Worm (Caenorhabditis elegans) whole organism, early embryonic: ENCODE measurements around the gene nhr-123.

Experiments
- B0310.2 ChIP-seq: sonication (generic microtip); optimal IDR thresholded peaks from 2 replicates; lab custom pipeline; 2016; ENCODE audit warnings: mild to moderate bottlenecking, missing genetic modification characterization, missing compliant biosample characterization
- F13C5.2 ChIP-seq: sonication (generic microtip); optimal IDR thresholded peaks from 2 replicates; lab custom pipeline; 2017; ENCODE audit warnings: mild to moderate bottlenecking, missing genetic modification characterization, inconsistent platforms, missing compliant biosample characterization
- aly-1 ChIP-seq: sonication (generic microtip); optimal IDR thresholded peaks from 2 replicates; lab custom pipeline; 2016; ENCODE audit warnings: missing genetic modification characterization, missing compliant biosample characterization
- ama-1 ChIP-seq: fragments of 150-350 bp; optimal IDR thresholded peaks from 2 replicates; lab custom pipeline; 2014
- ceh-13 ChIP-seq: fragments of 200-800 bp; sonication (Bioruptor generic); optimal IDR thresholded peaks from 2 replicates; lab custom pipeline; 2018; ENCODE audit warnings: mild to moderate bottlenecking, missing genetic modification characterization, missing compliant biosample characterization
- ceh-36 ChIP-seq: sonication (generic microtip); optimal IDR thresholded peaks from 2 replicates; lab custom pipeline; 2016; ENCODE audit warnings: missing genetic modification characterization, inconsistent platforms, missing compliant biosample characterization
- ets-7 ChIP-seq: sonication (generic microtip); optimal IDR thresholded peaks from 2 replicates; lab custom pipeline; 2016; ENCODE audit warnings: missing genotype, missing genetic modification characterization, missing compliant biosample characterization
- flt-1 ChIP-seq: fragments of 200-800 bp; sonication (Bioruptor generic); IDR thresholded peaks from 2 replicates; pipeline ENCODE4 v1.3.6; 2022; ENCODE audit warnings: missing genetic modification characterization, missing compliant biosample characterization
- hmbx-1 ChIP-seq: sonication (generic microtip); optimal IDR thresholded peaks from 2 replicates; lab custom pipeline; 2016; ENCODE audit warnings: mild to moderate bottlenecking, missing genetic modification characterization, missing compliant biosample characterization
- hmg-4 ChIP-seq: fragments of 200-800 bp; sonication (Bioruptor generic); optimal IDR thresholded peaks from 2 replicates; lab custom pipeline; 2018; ENCODE audit warnings: mild to moderate bottlenecking, missing genetic modification characterization, missing compliant biosample characterization
- hnd-1 ChIP-seq: sonication (generic microtip); optimal IDR thresholded peaks from 2 replicates; lab custom pipeline; 2016; ENCODE audit warnings: missing genetic modification characterization, missing compliant biosample characterization
- pes-1 ChIP-seq: fragments of 200-800 bp; sonication (Bioruptor generic); IDR thresholded peaks from 2 replicates; pipeline ENCODE4 v1.3.6; 2022; ENCODE audit warnings: missing genetic modification reagents, missing genetic modification characterization, missing compliant biosample characterization
- scrt-1 ChIP-seq: fragments of 200-800 bp; sonication (Bioruptor generic); IDR thresholded peaks from 2 replicates; pipeline ENCODE4 v1.3.6; 2022; ENCODE audit warnings: missing genetic modification characterization, missing compliant biosample characterization
- sea-1 ChIP-seq: fragments of 200-800 bp; sonication (Bioruptor generic); conservative IDR thresholded peaks from 2 replicates; pipeline ENCODE4 v1.3.6; 2022; ENCODE audit warnings: missing genetic modification characterization, missing compliant biosample characterization
- tbx-11 ChIP-seq: fragments of 200-800 bp; sonication (Bioruptor generic); IDR thresholded peaks from 2 replicates; pipeline ENCODE4 v1.3.6; 2022; ENCODE audit warnings: missing genetic modification characterization, missing compliant biosample characterization
- tbx-37 ChIP-seq: fragments of 200-800 bp; sonication (Bioruptor generic); conservative IDR thresholded peaks from 2 replicates; pipeline ENCODE4 v1.3.6; 2022; ENCODE audit warnings: missing genetic modification reagents, missing genetic modification characterization, missing compliant biosample characterization
- tra-4 ChIP-seq: sonication (generic microtip); optimal IDR thresholded peaks from 2 replicates; lab custom pipeline; 2017; ENCODE audit warnings: missing genetic modification characterization, missing compliant biosample characterization

Gene nhr-123

ce11 chrV:484285-484890 is 33.1 kb downstream of the nhr-123 start, which contains the start of gene nhr-212:
Gene nhr-212, plus strand, starts transcription at chrV:484857.
- no peak for TF ChIP-seq F13C5.2 (tag; lab: Kevin White, UChicago)
- no peak for TF ChIP-seq ama-1 (lab: Kevin White, UChicago)
- no peak for TF ChIP-seq hnd-1
- no peak for TF ChIP-seq tbx-11
- TF ChIP-seq ceh-13 (GFP tag; lab: Kevin White, UChicago) = no peak
- no peak for TF ChIP-seq aly-1 (tag; lab: Kevin White, UChicago)
- no peak for TF ChIP-seq tra-4
- TF ChIP-seq ets-7 = no peak
- no peak for TF ChIP-seq tbx-37
- no peak for TF ChIP-seq hmg-4 (GFP tag; lab: Kevin White, UChicago)
- no peak for TF ChIP-seq scrt-1 (GFP tag; lab: Robert Waterston, UW)
- no peak for TF ChIP-seq hmbx-1
- TF ChIP-seq flt-1 (GFP tag; lab: Robert Waterston, UW) = no peak
- TF ChIP-seq B0310.2 = no peak
- TF ChIP-seq pes-1 (GFP tag; lab: Robert Waterston, UW) = no peak

- TF ChIP-seq hmbx-1 (no peak), hnd-1 (no peak), ceh-36 (tag; lab: Kevin White, UChicago) (no peak), ceh-13 (GFP tag; lab: Kevin White, UChicago) (no peak), flt-1 (GFP tag; lab: Robert Waterston, UW) (no peak), ama-1 (lab: Kevin White, UChicago) (no peak), tra-4 (no peak), B0310.2 (no peak), F13C5.2 (tag; lab: Kevin White, UChicago) (no peak), ets-7 (no peak), tbx-11 (no peak)
Observed at ce11 chrV:486684-487083, 35.4 kb downstream of the nhr-123 start, which contains the start of gene nhr-211. Gene nhr-211, plus strand, starts transcription at chrV:486984.

- no peak for TF ChIP-seq hnd-1
- TF ChIP-seq scrt-1 (GFP tag; lab: Robert Waterston, UW) = no peak
- TF ChIP-seq B0310.2 = no peak
- TF ChIP-seq hmbx-1 = no peak
- no peak for TF ChIP-seq ceh-13 (GFP tag; lab: Kevin White, UChicago)
- no peak for TF ChIP-seq tra-4
- TF ChIP-seq ets-7 = no peak
- TF ChIP-seq ceh-36 (tag; lab: Kevin White, UChicago) = no peak
- no peak for TF ChIP-seq pes-1 (GFP tag; lab: Robert Waterston, UW)
Observed at ce11 chrV:487980-488379, 36.7 kb downstream of the nhr-123 start.

ce11 chrV:489320-489719 is 38.1 kb downstream of the nhr-123 start, which contains the start of gene nhr-106:
Gene nhr-106, plus strand, starts transcription at chrV:489620.
- TF ChIP-seq ceh-36 (tag; lab: Kevin White, UChicago) = no peak
- TF ChIP-seq ceh-13 (GFP tag; lab: Kevin White, UChicago) = no peak
- no peak for TF ChIP-seq scrt-1 (GFP tag; lab: Robert Waterston, UW)
- TF ChIP-seq aly-1 (tag; lab: Kevin White, UChicago) = no peak
- TF ChIP-seq hmbx-1 = no peak
- TF ChIP-seq pes-1 (GFP tag; lab: Robert Waterston, UW) = no peak
- no peak for TF ChIP-seq hmg-4 (GFP tag; lab: Kevin White, UChicago)

- no peak for TF ChIP-seq hmg-4 (GFP tag; lab: Kevin White, UChicago)
- TF ChIP-seq tra-4 = no peak
- TF ChIP-seq ama-1 (lab: Kevin White, UChicago) = no peak
- TF ChIP-seq ceh-36 (tag; lab: Kevin White, UChicago) = no peak
- TF ChIP-seq tbx-11 = no peak
- TF ChIP-seq scrt-1 (GFP tag; lab: Robert Waterston, UW) = no peak
- TF ChIP-seq ceh-13 (GFP tag; lab: Kevin White, UChicago) = no peak
- TF ChIP-seq pes-1 (GFP tag; lab: Robert Waterston, UW) = no peak
- TF ChIP-seq flt-1 (GFP tag; lab: Robert Waterston, UW) = no peak
- no peak for TF ChIP-seq B0310.2
- no peak for TF ChIP-seq F13C5.2 (tag; lab: Kevin White, UChicago)
- TF ChIP-seq sea-1 = no peak
- no peak for TF ChIP-seq tbx-37
Observed at ce11 chrV:491432-491831, 40.2 kb downstream of the nhr-123 start, which contains the start of gene str-196. Gene str-196, plus strand, starts transcription at chrV:491732.

- TF ChIP-seq scrt-1 (GFP tag; lab: Robert Waterston, UW) = no peak
- TF ChIP-seq tbx-11 = no peak
- no peak for TF ChIP-seq tbx-37
- no peak for TF ChIP-seq hnd-1
- TF ChIP-seq pes-1 (GFP tag; lab: Robert Waterston, UW) = no peak
Observed at ce11 chrV:494284-494683, 43.0 kb downstream of the nhr-123 start, which contains the start of gene nhr-131. Gene nhr-131, plus strand, starts transcription at chrV:494370.

- TF ChIP-seq tbx-37 = no peak
- TF ChIP-seq hmg-4 (GFP tag; lab: Kevin White, UChicago) = no peak
- TF ChIP-seq B0310.2 = no peak
- no peak for TF ChIP-seq tbx-11
- no peak for TF ChIP-seq aly-1 (tag; lab: Kevin White, UChicago)
- no peak for TF ChIP-seq ceh-36 (tag; lab: Kevin White, UChicago)
- TF ChIP-seq pes-1 (GFP tag; lab: Robert Waterston, UW) = no peak
- no peak for TF ChIP-seq ceh-13 (GFP tag; lab: Kevin White, UChicago)
- TF ChIP-seq F13C5.2 (tag; lab: Kevin White, UChicago) = no peak
- TF ChIP-seq ama-1 (lab: Kevin White, UChicago) = no peak
- TF ChIP-seq sea-1 = no peak
- no peak for TF ChIP-seq hnd-1
- TF ChIP-seq hmbx-1 = no peak
- no peak for TF ChIP-seq flt-1 (GFP tag; lab: Robert Waterston, UW)
- TF ChIP-seq ets-7 = no peak
- TF ChIP-seq scrt-1 (GFP tag; lab: Robert Waterston, UW) = no peak
Observed at ce11 chrV:497399-497798, 46.1 kb downstream of the nhr-123 start, which contains the start of gene T01G6.1. Gene T01G6.1, plus strand, starts transcription at chrV:497699.

ce11 chrV:500535-500934 is 49.3 kb downstream of the nhr-123 start:
- TF ChIP-seq tbx-11 = no peak
- no peak for TF ChIP-seq aly-1 (tag; lab: Kevin White, UChicago)
- no peak for TF ChIP-seq tbx-37
- no peak for TF ChIP-seq B0310.2
- no peak for TF ChIP-seq ceh-36 (tag; lab: Kevin White, UChicago)
- TF ChIP-seq hmbx-1 = no peak
- no peak for TF ChIP-seq ceh-13 (GFP tag; lab: Kevin White, UChicago)
- no peak for TF ChIP-seq F13C5.2 (tag; lab: Kevin White, UChicago)
- no peak for TF ChIP-seq flt-1 (GFP tag; lab: Robert Waterston, UW)
- no peak for TF ChIP-seq ets-7
- TF ChIP-seq sea-1 = no peak
- no peak for TF ChIP-seq hmg-4 (GFP tag; lab: Kevin White, UChicago)
- TF ChIP-seq pes-1 (GFP tag; lab: Robert Waterston, UW) = no peak
- no peak for TF ChIP-seq ama-1 (lab: Kevin White, UChicago)
